Fruit fly (Drosophila melanogaster): Measurements from ENCODE around the gene Atg17.

dm6 chr3R:5691042-5691441 lies 21.5 kb downstream of the Atg17 start:
- TF ChIP-seq psq (optimal IDR thresholded peaks at IDR 0.05) (no peak), ttk (optimal IDR thresholded peaks at IDR 0.05) (no peak), h (optimal IDR thresholded peaks at IDR 0.05) (no peak), Sin3A (optimal IDR thresholded peaks at IDR 0.05) (no peak)
